Worm (Caenorhabditis elegans) whole organism, L1 larva: ENCODE results near the gene eif-2Bepsilon.

Source experiments
- nhr-12 ChIP-seq: sonication (generic microtip); optimal IDR thresholded peaks from 2 replicates; lab custom pipeline; 2017; ENCODE audit warnings: missing biosample characterization, missing genetic modification characterization
- nhr-28 ChIP-seq: fragments of 150-350 bp; optimal IDR thresholded peaks from 2 replicates; lab custom pipeline; 2014; ENCODE audit warnings: missing biosample characterization, missing genetic modification characterization

- no peak for TF ChIP-seq nhr-28 (tag; lab: Kevin White, UChicago)
- no peak for TF ChIP-seq nhr-12 (tag; lab: Kevin White, UChicago)
These were observed 27.3 kb upstream of the eif-2Bepsilon start, which contains the start of gene cutl-12 for ce11 chrII:8634386-8634785.
